Worm (Caenorhabditis elegans): Measurements from ENCODE around the gene W05H9.2.

DNA sequence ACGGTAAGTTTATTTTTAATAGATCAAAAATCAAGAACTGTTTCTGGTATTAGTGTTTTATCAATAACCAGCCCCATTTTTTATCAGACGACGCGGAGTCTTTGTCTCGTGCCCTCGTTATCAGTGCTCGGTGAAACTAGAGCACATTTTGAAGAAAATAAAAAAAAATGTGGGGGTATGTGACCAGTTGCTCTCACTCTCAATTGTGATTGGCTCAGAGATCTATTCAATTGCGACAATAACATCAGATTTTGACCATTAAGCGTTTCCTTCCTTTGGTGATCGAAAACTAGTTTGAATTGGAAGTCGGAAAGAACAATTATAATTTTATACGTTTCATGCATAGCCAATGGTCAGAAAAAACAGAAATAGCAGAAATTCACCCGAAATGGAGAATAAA, 10.4 kb upstream of the W05H9.2 start:
- TF ChIP-seq tbx-2 (tag; optimal IDR thresholded peaks at IDR 0.05) (no peak), lin-39 (tag; optimal IDR thresholded peaks at IDR 0.05) (no peak), snpc-4 (tag; optimal IDR thresholded peaks at IDR 0.05) (no peak), elt-2 (tag; optimal IDR thresholded peaks at IDR 0.05) (peak; percentile 92), mml-1 (tag; optimal IDR thresholded peaks at IDR 0.05) (no peak), mdl-1 (tag; optimal IDR thresholded peaks at IDR 0.05) (no peak), ceh-82 (tag; optimal IDR thresholded peaks at IDR 0.05) (no peak), zag-1 (tag; optimal IDR thresholded peaks at IDR 0.05) (no peak), ceh-9 (tag; optimal IDR thresholded peaks at IDR 0.05) (no peak), unc-62 (GFP tag; optimal IDR thresholded peaks at IDR 0.05) (no peak), ZK546.5 (tag; optimal IDR thresholded peaks at IDR 0.05) (no peak), nhr-28 (tag; optimal IDR thresholded peaks at IDR 0.05) (no peak), elt-1 (tag; optimal IDR thresholded peaks at IDR 0.05) (no peak), ztf-4 (tag; optimal IDR thresholded peaks at IDR 0.05) (no peak)

All from whole organism, L3 larva.